Fruit fly (Drosophila melanogaster): ENCODE results near the gene rudhira.

rudhira gene

DNA sequence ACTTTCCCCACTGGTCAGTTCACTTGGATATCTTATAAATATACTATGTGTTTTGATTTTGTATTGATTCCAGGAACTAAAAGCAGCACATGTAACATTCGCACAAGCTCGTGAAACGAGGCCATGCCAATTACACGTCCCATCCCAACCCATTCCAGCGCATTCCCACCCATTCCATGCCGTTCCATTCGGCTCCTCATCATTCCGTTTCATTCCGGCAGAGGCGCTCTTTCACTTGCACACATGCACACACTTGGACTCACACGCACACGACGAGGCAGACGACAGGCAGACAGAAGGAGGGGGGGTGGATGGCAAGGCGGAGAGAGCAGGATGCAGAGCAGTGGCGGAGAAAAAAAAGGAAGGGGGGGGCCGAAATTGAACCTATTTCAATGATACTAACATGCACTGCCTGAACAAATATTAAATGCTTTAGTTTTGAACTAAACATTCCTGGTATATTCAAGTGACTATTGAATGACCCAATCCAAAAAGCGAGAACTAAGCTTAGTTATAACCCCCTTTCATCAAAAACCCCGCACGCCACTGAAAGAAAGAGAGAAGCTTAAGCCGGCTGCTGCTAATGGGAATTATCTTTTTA is 40.6 kb upstream of the rudhira start (continued):
- no peak for TF ChIP-seq Dip2 (GFP tag; IDR thresholded peaks at IDR 0.05)
- TF ChIP-seq Bgb (GFP tag; IDR thresholded peaks at IDR 0.05; ENCODE audit: partially characterized antibody): no peak
- no peak for TF ChIP-seq CG13624 (GFP tag; optimal IDR thresholded peaks at IDR 0.05)
- peak; percentile 49; the same call in 1 of the 3 replicates for TF ChIP-seq CG34422 (GFP tag; IDR thresholded peaks at IDR 0.05)
- TF ChIP-seq scrt (GFP tag; optimal IDR thresholded peaks at IDR 0.05): no peak
- TF ChIP-seq dmrt11E (tag; optimal IDR thresholded peaks at IDR 0.05): peak; percentile 84
- TF ChIP-seq dm (GFP tag; optimal IDR thresholded peaks at IDR 0.05): no peak
- peak; percentile 23; the same call in 1 of the 2 replicates for TF ChIP-seq ssp (GFP tag; IDR thresholded peaks at IDR 0.05)
- TF ChIP-seq CG17385 (GFP tag; optimal IDR thresholded peaks at IDR 0.05): peak; percentile 36
- peak; percentile 60 for TF ChIP-seq CG2202 (tag; optimal IDR thresholded peaks at IDR 0.05)
- no peak for TF ChIP-seq ato (GFP tag; IDR thresholded peaks at IDR 0.05; ENCODE audit: partially characterized antibody)
- TF ChIP-seq CG8924 (tag; optimal IDR thresholded peaks at IDR 0.05): peak; percentile 46
- peak; percentile 62 for TF ChIP-seq ATbp (GFP tag; optimal IDR thresholded peaks at IDR 0.05)
- no peak for TF ChIP-seq CG12104 (GFP tag; optimal IDR thresholded peaks at IDR 0.05)
- no peak for TF ChIP-seq Dek (tag; optimal IDR thresholded peaks at IDR 0.05)
- no peak for TF ChIP-seq Elba2 (GFP tag; optimal IDR thresholded peaks at IDR 0.05)
- TF ChIP-seq CG7839 (tag; optimal IDR thresholded peaks at IDR 0.05): peak; percentile 61
- TF ChIP-seq emc (GFP tag; optimal IDR thresholded peaks at IDR 0.05): no peak
- no peak for TF ChIP-seq slbo (GFP tag; IDR thresholded peaks at IDR 0.05)
- TF ChIP-seq CG1647 (GFP tag; optimal IDR thresholded peaks at IDR 0.05): no peak
- no peak for TF ChIP-seq CG1792 (GFP tag; optimal IDR thresholded peaks at IDR 0.05)
- no peak for TF ChIP-seq CG14050 (GFP tag; IDR thresholded peaks at IDR 0.05)
- 0 out of 2 replicates have a peak, but pooled peaks have one; percentile 38 for TF ChIP-seq E2f1 (GFP tag; IDR thresholded peaks at IDR 0.05)
- no peak for TF ChIP-seq CG6765 (GFP tag; optimal IDR thresholded peaks at IDR 0.05)
- no peak for TF ChIP-seq HLH4C (GFP tag; IDR thresholded peaks at IDR 0.05; ENCODE audit: partially characterized antibody)
- TF ChIP-seq Dp (GFP tag; optimal IDR thresholded peaks at IDR 0.05): no peak
- TF ChIP-seq Kr (GFP tag; optimal IDR thresholded peaks at IDR 0.05): no peak
- TF ChIP-seq CG10366 (GFP tag; IDR thresholded peaks at IDR 0.05): 0 out of 2 replicates have a peak, but pooled peaks have one; percentile 36
- no peak for TF ChIP-seq D (optimal IDR thresholded peaks at IDR 0.05)
- TF ChIP-seq D (GFP tag; optimal IDR thresholded peaks at IDR 0.05): peak; percentile 71
- TF ChIP-seq lab (GFP tag; optimal IDR thresholded peaks at IDR 0.05): peak; percentile 48
- no peak for TF ChIP-seq CG14965 (GFP tag; optimal IDR thresholded peaks at IDR 0.05; ENCODE audit: borderline replicate concordance)
- peak; percentile 23 for TF ChIP-seq CG8290 (GFP tag; optimal IDR thresholded peaks at IDR 0.05)
- peak in 1 of 2 experiments; percentile 18 for TF ChIP-seq CG8290 (tag; optimal IDR thresholded peaks at IDR 0.05)
- no peak for TF ChIP-seq CG7271 (tag; optimal IDR thresholded peaks at IDR 0.05)
- TF ChIP-seq Rfx (GFP tag; IDR thresholded peaks at IDR 0.05): no peak
- TF ChIP-seq CrebB (tag; optimal IDR thresholded peaks at IDR 0.05): no peak
- peak; percentile 36 for TF ChIP-seq Hsf (GFP tag; optimal IDR thresholded peaks at IDR 0.05)
- TF ChIP-seq hb (GFP tag; IDR thresholded peaks at IDR 0.05; ENCODE audit: partially characterized antibody): no peak
- TF ChIP-seq CG17568 (GFP tag; optimal IDR thresholded peaks at IDR 0.05): no peak
- peak; percentile 71 for TF ChIP-seq Med (GFP tag)
- no peak for TF ChIP-seq ap (GFP tag; IDR thresholded peaks at IDR 0.05)
- TF ChIP-seq CG11723 (GFP tag; optimal IDR thresholded peaks at IDR 0.05): no peak
- TF ChIP-seq Jarid2 (GFP tag; optimal IDR thresholded peaks at IDR 0.05): peak; percentile 30
- TF ChIP-seq klu (GFP tag; IDR thresholded peaks at IDR 0.05): no peak
- TF ChIP-seq tap (tag; optimal IDR thresholded peaks at IDR 0.05): no peak
- TF ChIP-seq CG13287 (GFP tag; IDR thresholded peaks at IDR 0.05; ENCODE audit: partially characterized antibody): no peak
- no peak for TF ChIP-seq lilli (GFP tag; optimal IDR thresholded peaks at IDR 0.05)
- no peak for TF ChIP-seq CG10462 (GFP tag; optimal IDR thresholded peaks at IDR 0.05)
- TF ChIP-seq CG12942 (GFP tag; optimal IDR thresholded peaks at IDR 0.05): peak; percentile 12

Data from whole organism, embryonic.